Worm (Caenorhabditis elegans) whole organism, L2 larva: ENCODE results near the gene cyp-35B3.

Experiments
- C34F6.9 ChIP-seq: fragments of 150-350 bp; optimal IDR thresholded peaks from 2 replicates; lab custom pipeline; 2014; ENCODE audit warnings: missing biosample characterization, missing genetic modification characterization
- Y55F3AM.14 ChIP-seq: fragments of 200-800 bp; sonication (Bioruptor generic); optimal IDR thresholded peaks from 2 replicates; lab custom pipeline; 2018; ENCODE audit warnings: mild to moderate bottlenecking, missing genetic modification characterization, missing compliant biosample characterization
- ZK546.5 ChIP-seq: sonication (generic microtip); optimal IDR thresholded peaks from 2 replicates; lab custom pipeline; 2017; ENCODE audit warnings: missing biosample characterization, missing genetic modification characterization
- alr-1 ChIP-seq: fragments of 150-350 bp; optimal IDR thresholded peaks from 2 replicates; lab custom pipeline; 2014; ENCODE audit warnings: missing biosample characterization, missing genetic modification characterization
- ama-1 ChIP-seq: fragments of 150-350 bp; optimal IDR thresholded peaks from 2 replicates; lab custom pipeline; 2018; ENCODE audit warnings: inconsistent platforms
- blmp-1 ChIP-seq: sonication (generic microtip); optimal IDR thresholded peaks from 2 replicates; lab custom pipeline; 2017; ENCODE audit warnings: missing genetic modification characterization, mild to moderate bottlenecking, missing compliant biosample characterization, antibody characterized with exemption, moderate library complexity; ENCODE audit not compliant: insufficient read depth
- ceh-16 ChIP-seq: fragments of 150-350 bp; optimal IDR thresholded peaks from 2 replicates; lab custom pipeline; 2014; ENCODE audit warnings: missing biosample characterization, missing genetic modification characterization
- ceh-82 ChIP-seq: fragments of 150-350 bp; optimal IDR thresholded peaks from 2 replicates; lab custom pipeline; 2014; ENCODE audit warnings: missing biosample characterization, missing genetic modification characterization
- crh-2 ChIP-seq: sonication (generic microtip); optimal IDR thresholded peaks from 2 replicates; lab custom pipeline; 2017; ENCODE audit warnings: missing biosample characterization, missing genetic modification characterization
- dmd-4 ChIP-seq: sonication (generic microtip); optimal IDR thresholded peaks from 2 replicates; lab custom pipeline; 2017; ENCODE audit warnings: missing biosample characterization, missing genetic modification characterization
- elt-1 ChIP-seq: fragments of 150-350 bp; optimal IDR thresholded peaks from 2 replicates; lab custom pipeline; 2014; ENCODE audit warnings: missing biosample characterization, missing genetic modification characterization
- elt-3 ChIP-seq: sonication (generic microtip); optimal IDR thresholded peaks from 2 replicates; lab custom pipeline; 2017; ENCODE audit warnings: missing biosample characterization, missing genetic modification characterization
- fos-1 ChIP-seq: fragments of 150-350 bp; optimal IDR thresholded peaks from 2 replicates; lab custom pipeline; 2014; ENCODE audit warnings: missing biosample characterization, missing genetic modification characterization
- lin-39 ChIP-seq: fragments of 150-350 bp; optimal IDR thresholded peaks from 2 replicates; lab custom pipeline; 2014; ENCODE audit warnings: missing biosample characterization, missing genetic modification reagents, missing genetic modification characterization
- mab-5 ChIP-seq: fragments of 150-350 bp; optimal IDR thresholded peaks from 2 replicates; lab custom pipeline; 2014; ENCODE audit warnings: missing biosample characterization, missing genetic modification characterization
- mdl-1 ChIP-seq, 2 experiments: fragments of 150-350 bp in 1 of 2; sonication (generic microtip) in 1 of 2; optimal IDR thresholded peaks; 2 replicates each; lab custom pipeline; 2017; ENCODE audit warnings: missing biosample characterization in 2 of 2, missing genetic modification characterization in 2 of 2
- nhr-10 ChIP-seq: sonication (generic microtip); optimal IDR thresholded peaks from 2 replicates; lab custom pipeline; 2017; ENCODE audit warnings: missing biosample characterization, missing genetic modification characterization
- nhr-12 ChIP-seq: fragments of 150-350 bp; optimal IDR thresholded peaks from 2 replicates; lab custom pipeline; 2014; ENCODE audit warnings: missing biosample characterization, missing genetic modification characterization
- nhr-129 ChIP-seq: fragments of 150-350 bp; optimal IDR thresholded peaks from 2 replicates; lab custom pipeline; 2014; ENCODE audit warnings: missing biosample characterization, missing genetic modification characterization
- nhr-237 ChIP-seq: fragments of 150-350 bp; optimal IDR thresholded peaks from 2 replicates; lab custom pipeline; 2014; ENCODE audit warnings: missing biosample characterization, missing genetic modification characterization
- nhr-25 ChIP-seq: fragments of 150-350 bp; sonication (generic microtip); optimal IDR thresholded peaks from 3 replicates; lab custom pipeline; 2014; ENCODE audit warnings: missing biosample characterization, missing genetic modification characterization
- nhr-6 ChIP-seq: fragments of 150-350 bp; optimal IDR thresholded peaks from 2 replicates; lab custom pipeline; 2014; ENCODE audit warnings: missing biosample characterization, missing genetic modification characterization
- nhr-77 ChIP-seq: fragments of 150-350 bp; optimal IDR thresholded peaks from 2 replicates; lab custom pipeline; 2014; ENCODE audit warnings: missing biosample characterization, missing genetic modification characterization
- peb-1 ChIP-seq: fragments of 150-350 bp; optimal IDR thresholded peaks from 2 replicates; lab custom pipeline; 2014; ENCODE audit warnings: missing biosample characterization, missing genetic modification characterization
- sem-4 ChIP-seq: fragments of 150-350 bp; optimal IDR thresholded peaks from 2 replicates; lab custom pipeline; 2014; ENCODE audit warnings: missing biosample characterization, missing genetic modification reagents, missing genetic modification characterization
- skn-1 ChIP-seq: sonication (generic microtip); optimal IDR thresholded peaks from 2 replicates; lab custom pipeline; 2017; ENCODE audit warnings: missing biosample characterization, missing genetic modification characterization
- sma-3 ChIP-seq: sonication (generic microtip); optimal IDR thresholded peaks from 2 replicates; lab custom pipeline; 2016; ENCODE audit warnings: missing genetic modification reagents, missing genetic modification characterization, missing compliant biosample characterization
- unc-39 ChIP-seq: fragments of 150-350 bp; optimal IDR thresholded peaks from 2 replicates; lab custom pipeline; 2014; ENCODE audit warnings: missing biosample characterization, missing genetic modification characterization
- unc-55 ChIP-seq: fragments of 150-350 bp; sonication (generic microtip); optimal IDR thresholded peaks from 3 replicates; lab custom pipeline; 2014; ENCODE audit warnings: missing biosample characterization, missing genetic modification reagents, missing genetic modification characterization
- unc-62 ChIP-seq: fragments of 150-350 bp; optimal IDR thresholded peaks from 2 replicates; lab custom pipeline; 2014; ENCODE audit warnings: missing biosample characterization, missing genetic modification reagents, missing genetic modification characterization
- ztf-11 ChIP-seq: sonication (generic microtip); optimal IDR thresholded peaks from 2 replicates; lab custom pipeline; 2017; ENCODE audit warnings: missing biosample characterization, missing genetic modification characterization
- ztf-4 ChIP-seq: fragments of 150-350 bp; optimal IDR thresholded peaks from 2 replicates; lab custom pipeline; 2014; ENCODE audit warnings: missing biosample characterization, missing genetic modification characterization

The cyp-35B3 gene

DNA sequence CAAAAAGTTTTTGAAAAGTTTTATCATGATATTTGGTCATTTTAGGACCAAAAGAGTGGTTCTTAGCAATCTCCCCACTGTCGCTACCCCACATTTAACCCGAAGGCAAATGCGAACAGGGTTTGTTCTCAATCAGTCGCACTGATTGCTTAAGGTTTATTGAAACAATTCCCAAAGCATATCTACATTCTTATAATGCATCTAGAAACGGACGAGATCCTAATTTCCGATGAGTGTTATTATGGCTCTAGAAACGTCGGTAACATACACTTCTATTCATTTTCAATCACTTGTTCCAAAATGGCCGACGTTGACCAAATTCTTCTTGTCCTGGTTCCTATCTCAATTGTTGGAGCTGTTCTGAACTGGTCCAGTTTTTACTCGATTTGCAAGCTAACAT lies 23.5 kb upstream of the cyp-35B3 start, which contains the start of gene srx-65:
TSS of gene srx-65 (plus strand) at position 301 of the 400 bp plus-strand sequence.
- TF ChIP-seq lin-39 (tag; lab: Kevin White, UChicago) (no peak), elt-1 (tag; lab: Kevin White, UChicago) (no peak), nhr-12 (tag; lab: Kevin White, UChicago) (no peak), nhr-77 (no peak), skn-1 (tag; lab: Kevin White, UChicago) (no peak), elt-3 (tag; lab: Kevin White, UChicago) (no peak), unc-39 (tag; lab: Kevin White, UChicago) (no peak)

DNA sequence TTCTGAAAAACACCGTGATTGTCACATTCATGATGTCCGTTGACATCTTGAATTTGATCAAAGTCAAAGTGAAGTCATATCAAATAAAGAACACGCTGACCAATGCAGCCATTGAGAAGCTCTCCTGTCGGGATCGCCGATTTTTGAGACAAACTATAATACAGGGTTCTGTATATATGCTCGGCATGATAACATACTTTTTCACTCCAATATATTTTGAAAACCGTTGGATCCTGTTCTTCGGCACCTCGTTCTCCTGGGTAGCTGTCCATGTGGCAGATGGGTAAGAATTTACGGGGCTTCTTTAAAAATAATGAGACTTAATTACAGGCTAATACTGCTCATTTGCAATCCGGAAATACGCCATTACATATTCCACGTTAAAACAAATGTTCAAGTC lies 22.6 kb upstream of the cyp-35B3 start:
- TF ChIP-seq Y55F3AM.14 (GFP tag; lab: Kevin White, UChicago) (no peak), blmp-1 (no peak), C34F6.9 (tag; lab: Kevin White, UChicago) (no peak), alr-1 (tag; lab: Kevin White, UChicago) (no peak), ceh-82 (tag; lab: Kevin White, UChicago) (no peak), sma-3 (GFP tag; lab: Kevin White, UChicago) (no peak)

DNA sequence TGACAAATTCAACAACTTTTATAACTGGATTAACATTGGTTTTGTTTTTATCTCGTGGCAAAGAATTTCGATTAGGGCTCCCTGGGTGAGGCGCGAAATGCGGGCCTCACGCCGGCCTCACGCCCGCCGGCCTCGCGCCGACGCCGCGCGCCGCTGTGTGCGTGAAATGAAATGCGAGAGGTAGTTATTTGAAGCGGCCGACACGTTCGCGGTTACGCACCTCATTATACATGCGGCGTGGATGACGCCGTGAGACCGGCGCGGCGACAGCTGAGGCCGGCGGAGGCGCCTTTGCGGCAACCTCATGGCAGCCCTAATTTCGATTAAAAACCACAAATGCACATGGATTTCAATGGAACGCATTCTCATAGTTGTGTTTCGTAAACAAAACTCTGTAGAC lies 17.6 kb upstream of the cyp-35B3 start:
- TF ChIP-seq nhr-10 (tag; lab: Kevin White, UChicago): no peak
- no peak for TF ChIP-seq nhr-129
- TF ChIP-seq crh-2 (tag; lab: Kevin White, UChicago): no peak
- TF ChIP-seq nhr-77: no peak
- no peak for TF ChIP-seq ama-1 (lab: Kevin White, UChicago)
- TF ChIP-seq ztf-4 (tag; lab: Kevin White, UChicago): no peak
- TF ChIP-seq lin-39 (tag; lab: Kevin White, UChicago): no peak
- TF ChIP-seq unc-55: no peak

DNA sequence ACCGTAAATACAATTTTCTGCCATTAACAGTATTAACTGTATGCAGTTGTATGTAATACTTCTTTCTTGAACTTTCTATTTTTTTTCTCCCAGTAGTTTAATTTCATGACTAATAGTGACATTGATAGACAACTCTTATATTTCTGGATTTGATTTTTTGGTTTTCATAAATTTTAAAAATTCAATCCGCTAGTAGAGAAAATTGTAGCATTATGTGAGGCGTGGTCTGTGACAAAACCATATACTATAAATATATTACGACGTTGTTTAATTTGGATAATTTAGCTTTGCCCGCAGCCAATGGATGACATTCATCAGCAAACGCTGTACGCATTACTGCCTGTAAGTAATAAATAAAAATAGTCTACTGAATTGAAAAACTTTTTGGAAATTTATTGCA lies 16.1 kb upstream of the cyp-35B3 start, which contains the start of gene srx-64:
TSS of gene srx-64 (plus strand) at position 301 of the 400 bp plus-strand sequence.
- TF ChIP-seq ZK546.5: no peak
- TF ChIP-seq nhr-237 (tag; lab: Kevin White, UChicago): no peak
- no peak for TF ChIP-seq dmd-4 (tag; lab: Kevin White, UChicago)
- no peak for TF ChIP-seq Y55F3AM.14 (GFP tag; lab: Kevin White, UChicago)
- no peak for TF ChIP-seq lin-39 (tag; lab: Kevin White, UChicago)
- TF ChIP-seq unc-39 (tag; lab: Kevin White, UChicago): no peak
- no peak for TF ChIP-seq sem-4 (tag; lab: Kevin White, UChicago)
- no peak for TF ChIP-seq nhr-6
- no peak for TF ChIP-seq mab-5 (tag; lab: Kevin White, UChicago)
- TF ChIP-seq fos-1: no peak
- no peak for TF ChIP-seq nhr-129
- TF ChIP-seq unc-62: no peak
- no peak for TF ChIP-seq crh-2 (tag; lab: Kevin White, UChicago)
- TF ChIP-seq, all 48 proteins: peak for 0

DNA sequence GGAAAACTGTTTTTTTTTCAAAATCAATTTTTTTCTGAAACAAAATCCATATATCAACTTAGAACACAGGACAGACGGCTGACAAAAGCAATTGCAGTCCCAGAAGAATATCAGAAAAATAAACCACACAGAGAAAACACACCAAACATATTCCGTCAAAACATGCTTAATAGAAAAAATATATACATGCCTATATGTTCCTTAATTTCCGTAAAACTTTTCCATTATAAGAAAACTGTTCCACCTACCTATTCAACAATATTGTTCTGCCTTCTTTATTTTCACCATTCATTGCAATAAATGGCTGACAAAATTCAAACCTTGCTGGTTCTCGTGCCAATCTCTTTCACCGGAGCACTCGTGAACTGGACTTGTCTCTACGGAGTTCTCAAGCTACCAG lies 13.8 kb upstream of the cyp-35B3 start, which contains the start of gene srx-63:
TSS of gene srx-63 (plus strand) at position 301 of the 400 bp plus-strand sequence.
- TF ChIP-seq C34F6.9 (tag; lab: Kevin White, UChicago) (no peak), nhr-6 (no peak), fos-1 (no peak), ztf-11 (tag; lab: Kevin White, UChicago) (no peak), peb-1 (tag; lab: Kevin White, UChicago) (no peak), ama-1 (lab: Kevin White, UChicago) (no peak), nhr-10 (tag; lab: Kevin White, UChicago) (no peak), crh-2 (tag; lab: Kevin White, UChicago) (no peak), elt-1 (tag; lab: Kevin White, UChicago) (no peak), blmp-1 (no peak), mdl-1 (tag; optimal IDR thresholded peaks at IDR 0.05; lab: Kevin White, UChicago) (no peak), sem-4 (tag; lab: Kevin White, UChicago) (no peak), unc-62 (no peak), mab-5 (tag; lab: Kevin White, UChicago) (no peak), ceh-16 (tag; lab: Kevin White, UChicago) (no peak), sma-3 (GFP tag; lab: Kevin White, UChicago) (no peak), nhr-25 (tag; lab: Kevin White, UChicago) (no peak)
